Fruit fly (Drosophila melanogaster) Kc167 (cell line): Measurements from ENCODE around the gene CG11911.

Experiments
- Myc ChIP-seq: fragments of >200 bp; optimal IDR thresholded peaks from 2 replicates; lab custom pipeline; 2017; ENCODE audit warnings: missing external identifiers
- Sin3A ChIP-seq: fragments of >200 bp; optimal IDR thresholded peaks from 2 replicates; lab custom pipeline; 2018; ENCODE audit warnings: missing external identifiers
- h ChIP-seq: fragments of >200 bp; optimal IDR thresholded peaks from 3 replicates; lab custom pipeline; 2018; ENCODE audit warnings: missing external identifiers
- insv ChIP-seq: fragments of >200 bp; optimal IDR thresholded peaks from 3 replicates; lab custom pipeline; 2018; ENCODE audit warnings: missing external identifiers
- psq ChIP-seq: fragments of >200 bp; optimal IDR thresholded peaks from 2 replicates; lab custom pipeline; 2017; ENCODE audit warnings: missing external identifiers
- ttk ChIP-seq: sonication (Bioruptor generic); optimal IDR thresholded peaks from 2 replicates; lab custom pipeline; 2017; ENCODE audit warnings: missing external identifiers

The CG11911 gene

dm6 chr2L:299038-299437 lies 22.0 kb downstream of the CG11911 start:
- no peak for TF ChIP-seq Myc (lab: Kevin White, UChicago)
- TF ChIP-seq ttk (lab: Kevin White, UChicago): peak; percentile 67
- TF ChIP-seq insv (lab: Kevin White, UChicago): no peak
- TF ChIP-seq h: no peak
- no peak for TF ChIP-seq Sin3A (lab: Kevin White, UChicago)
- no peak for TF ChIP-seq psq

dm6 chr2L:298285-298644 lies 22.8 kb downstream of the CG11911 start:
- TF ChIP-seq Myc (lab: Kevin White, UChicago): no peak
- TF ChIP-seq Sin3A (lab: Kevin White, UChicago): no peak
- TF ChIP-seq psq: no peak
- TF ChIP-seq h: no peak
- TF ChIP-seq ttk (lab: Kevin White, UChicago): no peak
- no peak for TF ChIP-seq insv (lab: Kevin White, UChicago)

dm6 chr2L:297480-298284 lies 23.4 kb downstream of the CG11911 start, which contains the start of gene Pi3K21B:
Pi3K21B (plus strand) TSS chr2L:297880.
- TF ChIP-seq Myc (lab: Kevin White, UChicago) (no peak), Sin3A (lab: Kevin White, UChicago) (no peak), h (peak; percentile 39), psq (no peak)

DNA sequence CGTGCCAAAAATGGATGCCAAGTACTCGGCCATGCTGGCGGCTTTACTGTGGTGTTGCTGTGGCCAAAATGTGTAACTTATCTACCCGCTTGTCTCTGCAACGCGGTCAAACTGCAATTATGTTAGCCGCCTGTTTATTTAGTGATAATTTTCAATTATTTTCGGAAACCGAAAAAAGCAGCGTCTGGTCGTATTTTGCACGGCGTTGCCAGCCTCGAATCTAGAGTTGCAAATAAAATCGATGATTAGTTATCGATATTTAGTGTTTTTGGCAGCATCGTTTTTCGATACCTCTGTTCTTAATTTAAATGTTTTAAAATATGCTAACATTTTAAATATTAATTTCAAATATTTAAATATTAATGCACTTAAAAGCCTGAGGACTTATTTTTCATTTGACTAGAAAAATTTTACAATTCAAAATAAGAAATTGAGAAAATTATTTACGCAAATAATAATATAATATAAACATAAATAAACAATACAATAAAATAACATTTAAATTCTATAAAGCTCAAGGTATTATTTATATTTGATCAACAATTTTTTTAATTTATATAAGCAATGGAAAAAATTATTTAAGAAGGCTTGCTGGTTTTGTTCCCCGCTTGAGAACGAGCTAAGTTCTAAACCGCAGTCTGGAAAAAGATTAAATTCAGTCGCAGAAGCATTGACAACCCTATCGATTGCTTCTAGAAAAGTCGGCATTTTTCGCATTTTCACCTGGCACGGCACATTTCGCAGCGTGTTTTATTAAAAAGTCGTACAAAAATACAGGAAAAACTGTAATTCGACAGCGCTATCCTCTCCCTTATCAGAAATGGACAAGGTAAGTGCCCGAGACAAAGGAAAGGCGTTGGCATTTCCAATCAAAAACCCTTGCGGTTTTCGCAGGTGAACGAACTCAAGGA lies 26.3 kb downstream of the CG11911 start, which contains the start of the genes U2af38 and Stip1:
Gene U2af38, minus strand, starts transcription at position 230 of the 911 bp plus-strand sequence.
Gene Stip1, plus strand, starts transcription at position 671 of the 911 bp plus-strand sequence.
- TF ChIP-seq psq: no peak
- no peak for TF ChIP-seq ttk (lab: Kevin White, UChicago)
- no peak for TF ChIP-seq h
- no peak for TF ChIP-seq Sin3A (lab: Kevin White, UChicago)

DNA sequence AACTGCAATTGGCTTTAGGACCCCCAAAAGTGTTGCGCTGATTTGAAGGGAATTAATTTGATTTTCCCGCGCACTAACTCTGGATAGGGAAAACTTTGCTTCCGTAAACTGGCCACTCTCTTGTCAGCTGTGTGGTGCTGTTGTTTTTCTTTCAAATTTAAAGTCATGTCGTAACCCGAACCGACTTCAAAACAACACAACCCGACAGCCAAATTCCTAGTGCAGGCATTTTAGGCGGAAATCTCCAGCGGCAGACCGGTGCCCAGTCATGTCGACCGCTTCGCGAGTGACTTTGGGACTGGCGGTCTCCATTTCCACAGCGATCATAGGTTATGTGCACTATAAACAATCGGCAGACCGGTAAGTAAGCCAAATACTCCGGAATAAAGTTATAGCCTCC lies 28.7 kb downstream of the CG11911 start, which contains the start of gene CG11562:
Gene CG11562, plus strand, starts transcription at position 119 of the 400 bp plus-strand sequence.
- TF ChIP-seq Myc (lab: Kevin White, UChicago): no peak
- TF ChIP-seq ttk (lab: Kevin White, UChicago): no peak
- TF ChIP-seq h: no peak

dm6 chr2L:291657-292056 lies 29.4 kb downstream of the CG11911 start, which contains the start of gene CG3625:
CG3625 (minus strand) TSS chr2L:291795.
- no peak for TF ChIP-seq Myc (lab: Kevin White, UChicago)
- no peak for TF ChIP-seq Sin3A (lab: Kevin White, UChicago)
- TF ChIP-seq insv (lab: Kevin White, UChicago): no peak
- no peak for TF ChIP-seq psq
- no peak for TF ChIP-seq h
- no peak for TF ChIP-seq ttk (lab: Kevin White, UChicago)

dm6 chr2L:290949-291348 lies 30.1 kb downstream of the CG11911 start:
- TF ChIP-seq h (no peak), Myc (lab: Kevin White, UChicago) (no peak), insv (lab: Kevin White, UChicago) (no peak), psq (no peak), Sin3A (lab: Kevin White, UChicago) (no peak), ttk (lab: Kevin White, UChicago) (no peak)

- no peak for TF ChIP-seq ttk (lab: Kevin White, UChicago)
- no peak for TF ChIP-seq insv (lab: Kevin White, UChicago)
- no peak for TF ChIP-seq h
- TF ChIP-seq Sin3A (lab: Kevin White, UChicago): no peak
- no peak for TF ChIP-seq Myc (lab: Kevin White, UChicago)
- no peak for TF ChIP-seq psq
These were observed 30.7 kb downstream of the CG11911 start for dm6 chr2L:290373-290772.

DNA sequence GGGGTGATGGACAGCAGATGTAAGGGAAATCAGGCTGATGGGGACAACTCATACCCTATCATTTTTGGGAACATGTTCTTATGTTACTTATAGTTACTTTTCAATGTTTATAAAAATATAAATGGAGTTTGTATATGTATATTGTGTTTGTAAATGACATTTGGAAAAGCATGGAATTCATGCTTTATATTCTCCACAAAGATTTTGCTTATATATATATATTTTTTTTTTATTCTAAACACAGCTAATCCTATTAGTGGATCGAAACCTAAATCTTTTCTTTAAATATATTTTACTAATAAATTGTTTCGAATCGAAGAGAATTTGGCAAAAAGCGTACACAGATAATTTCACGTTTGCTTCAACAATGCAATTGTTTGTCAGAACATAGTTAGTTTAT lies 32.0 kb downstream of the CG11911 start, which contains the start of gene Amnionless:
Gene Amnionless, minus strand, starts transcription at position 101 of the 400 bp plus-strand sequence.
- TF ChIP-seq insv (lab: Kevin White, UChicago) (no peak), Sin3A (lab: Kevin White, UChicago) (no peak), h (no peak), psq (no peak), ttk (lab: Kevin White, UChicago) (no peak)

dm6 chr2L:286421-286820 lies 34.6 kb downstream of the CG11911 start:
- TF ChIP-seq h (no peak), psq (no peak), insv (lab: Kevin White, UChicago) (no peak), ttk (lab: Kevin White, UChicago) (no peak), Sin3A (lab: Kevin White, UChicago) (no peak), Myc (lab: Kevin White, UChicago) (no peak)

DNA sequence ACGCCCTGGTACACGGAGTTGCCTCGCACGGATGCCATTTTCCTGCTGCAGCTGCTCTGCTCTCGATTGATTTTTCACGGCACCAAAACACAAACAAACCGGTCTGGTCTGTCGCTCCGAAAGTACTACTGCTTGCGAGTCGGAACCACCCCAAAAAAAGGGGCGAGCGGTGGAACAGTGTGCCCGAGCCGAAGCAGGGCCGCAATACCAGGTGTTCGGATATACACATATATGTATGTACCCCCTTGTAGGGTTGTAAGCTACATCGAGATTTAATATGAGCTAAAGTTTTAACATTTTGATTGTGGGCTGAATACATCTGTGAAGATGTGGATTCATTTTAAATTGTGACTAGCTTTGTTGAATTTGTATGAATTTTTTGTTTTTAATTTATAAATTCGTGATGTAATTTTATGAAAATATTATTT lies 35.4 kb downstream of the CG11911 start:
- no peak for TF ChIP-seq Myc (lab: Kevin White, UChicago)
- no peak for TF ChIP-seq h
- TF ChIP-seq psq: no peak
- no peak for TF ChIP-seq Sin3A (lab: Kevin White, UChicago)
- TF ChIP-seq insv (lab: Kevin White, UChicago): no peak
- no peak for TF ChIP-seq ttk (lab: Kevin White, UChicago)

DNA sequence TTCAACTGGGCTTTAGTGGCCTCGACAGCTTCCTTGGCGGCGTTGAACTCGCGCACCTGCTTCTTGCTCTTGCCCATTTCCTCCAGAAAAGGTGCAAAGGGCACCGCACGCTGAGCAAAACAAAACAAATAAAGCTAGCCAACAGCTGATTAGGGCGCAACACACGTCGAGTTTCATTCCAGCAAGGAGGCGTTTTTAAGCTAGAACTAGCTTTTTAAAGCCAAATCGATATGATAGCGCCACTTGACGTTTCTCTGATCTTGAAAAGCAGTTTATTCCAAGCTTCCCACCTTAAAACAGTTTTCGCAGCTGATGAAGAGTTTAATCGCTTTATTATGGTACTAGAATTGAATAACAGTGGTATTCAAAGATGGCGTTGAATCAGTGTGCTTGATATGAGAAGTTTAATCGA lies 38.0 kb downstream of the CG11911 start, which contains the start of gene CG11601:
Gene CG11601, minus strand, starts transcription at position 199 of the 412 bp plus-strand sequence.
- TF ChIP-seq insv (lab: Kevin White, UChicago) (no peak), ttk (lab: Kevin White, UChicago) (no peak), Sin3A (lab: Kevin White, UChicago) (no peak), psq (no peak), Myc (lab: Kevin White, UChicago) (no peak), h (no peak)
